Worm (Caenorhabditis elegans) whole organism, late embryonic: Measurements from ENCODE around the gene cpt-3.

Experiments used
- C38D4.7 ChIP-seq: fragments of 200-800 bp; sonication (Bioruptor generic); optimal IDR thresholded peaks from 2 replicates; lab custom pipeline; 2018; ENCODE audit warnings: mild to moderate bottlenecking, missing genetic modification characterization, moderate library complexity, missing compliant biosample characterization
- ama-1 ChIP-seq: fragments of 150-350 bp; optimal IDR thresholded peaks from 2 replicates; lab custom pipeline; 2014
- ceh-19 ChIP-seq: fragments of 200-800 bp; sonication (Bioruptor generic); optimal IDR thresholded peaks from 2 replicates; lab custom pipeline; 2018; ENCODE audit warnings: mild to moderate bottlenecking, missing genetic modification characterization, missing compliant biosample characterization
- ceh-45 ChIP-seq: fragments of 200-800 bp; sonication (Bioruptor generic); IDR thresholded peaks from 2 replicates; pipeline ENCODE4 v1.3.6; 2022; ENCODE audit warnings: missing genetic modification reagents, missing genetic modification characterization, missing compliant biosample characterization
- hlh-6 ChIP-seq: sonication (generic microtip); optimal IDR thresholded peaks from 2 replicates; lab custom pipeline; 2016; ENCODE audit warnings: missing genotype, missing genetic modification characterization, missing compliant biosample characterization
- nfya-1 ChIP-seq: sonication (generic microtip); optimal IDR thresholded peaks from 2 replicates; lab custom pipeline; 2017; ENCODE audit warnings: missing genetic modification characterization, mild to moderate bottlenecking, missing compliant biosample characterization, antibody characterized with exemption, moderate library complexity
- pha-4 ChIP-seq: fragments of 150-350 bp; optimal IDR thresholded peaks from 2 replicates; lab custom pipeline; 2018; ENCODE audit warnings: missing biosample characterization, missing genetic modification reagents, missing genetic modification characterization
- tbx-2 ChIP-seq: sonication (generic microtip); optimal IDR thresholded peaks from 2 replicates; lab custom pipeline; 2016; ENCODE audit warnings: missing genetic modification characterization, missing compliant biosample characterization
- ttx-3 ChIP-seq: sonication (generic microtip); optimal IDR thresholded peaks from 2 replicates; lab custom pipeline; 2016; ENCODE audit warnings: missing genetic modification reagents, missing genetic modification characterization, missing compliant biosample characterization

- TF ChIP-seq ceh-19 (GFP tag; lab: Kevin White, UChicago) (no peak), ama-1 (no peak), C38D4.7 (no peak), nfya-1 (tag; lab: Kevin White, UChicago) (no peak), ceh-45 (GFP tag; lab: Robert Waterston, UW) (no peak), ttx-3 (no peak), pha-4 (tag; lab: Kevin White, UChicago) (no peak), tbx-2 (tag; lab: Kevin White, UChicago) (no peak), hlh-6 (tag; lab: Kevin White, UChicago) (no peak)
Measured at ce11 chrIII:2101310-2101709, 18.7 kb downstream of the cpt-3 start.
